Fruit fly (Drosophila melanogaster) whole organism, embryonic: ENCODE results near the gene CheA75a.

Experiments used
- B-H1 ChIP-seq: fragments of 200-800 bp; sonication (Bioruptor generic); IDR thresholded peaks from 3 replicates; pipeline ENCODE4 v1.3.6; 2022; ENCODE audit warnings: missing biosample characterization, missing genetic modification characterization
- CG10543 ChIP-seq: fragments of 200-800 bp; sonication (Bioruptor generic); optimal IDR thresholded peaks from 3 replicates; lab custom pipeline; 2017; ENCODE audit warnings: missing biosample characterization, mild to moderate bottlenecking, missing genetic modification characterization, moderate library complexity
- CG11560 ChIP-seq: fragments of 200-800 bp; sonication (Bioruptor generic); IDR thresholded peaks from 3 replicates; pipeline ENCODE4 v1.3.6; 2022; ENCODE audit warnings: missing biosample characterization, missing genetic modification characterization
- CG12155 ChIP-seq: fragments of 200-800 bp; sonication (Bioruptor generic); optimal IDR thresholded peaks from 3 replicates; lab custom pipeline; 2016; ENCODE audit warnings: missing biosample characterization, missing genetic modification characterization
- CG12219 ChIP-seq: fragments of 200-800 bp; sonication (Bioruptor generic); optimal IDR thresholded peaks from 3 replicates; lab custom pipeline; 2018; ENCODE audit warnings: missing biosample characterization, mild to moderate bottlenecking, missing genetic modification characterization
- CG12236 ChIP-seq: fragments of 200-800 bp; sonication (Bioruptor generic); optimal IDR thresholded peaks from 2 replicates; lab custom pipeline; 2016; ENCODE audit warnings: missing biosample characterization, missing genetic modification characterization
- CG12391 ChIP-seq: fragments of 200-800 bp; sonication (Bioruptor generic); optimal IDR thresholded peaks from 3 replicates; lab custom pipeline; 2018; ENCODE audit warnings: missing biosample characterization, mild to moderate bottlenecking, missing genetic modification characterization, moderate library complexity
- CG12659 ChIP-seq: fragments of 200-800 bp; sonication (Bioruptor generic); optimal IDR thresholded peaks from 3 replicates; lab custom pipeline; 2017; ENCODE audit warnings: mild to moderate bottlenecking, missing biosample characterization, missing genetic modification reagents, missing genetic modification characterization
- CG14441 ChIP-seq: fragments of 200-800 bp; sonication (Bioruptor generic); IDR thresholded peaks from 2 replicates; pipeline ENCODE4 v1.3.6; 2022; ENCODE audit warnings: missing biosample characterization, missing genetic modification characterization
- CG15269 ChIP-seq: fragments of 200-800 bp; sonication (Bioruptor generic); optimal IDR thresholded peaks from 2 replicates; lab custom pipeline; 2018; ENCODE audit warnings: missing biosample characterization, mild to moderate bottlenecking, missing genetic modification characterization, moderate library complexity
- CG1603 ChIP-seq: fragments of 200-800 bp; sonication (Bioruptor generic); optimal IDR thresholded peaks from 2 replicates; lab custom pipeline; 2019; ENCODE audit warnings: missing biosample characterization, mild to moderate bottlenecking, missing genetic modification characterization, moderate library complexity
- CG16815 ChIP-seq: fragments of 200-800 bp; sonication (Bioruptor generic); optimal IDR thresholded peaks from 3 replicates; lab custom pipeline; 2017; ENCODE audit warnings: missing biosample characterization, mild to moderate bottlenecking, missing genetic modification characterization
- CG2875 ChIP-seq: fragments of 200-800 bp; sonication (Bioruptor generic); optimal IDR thresholded peaks from 2 replicates; lab custom pipeline; 2017; ENCODE audit warnings: missing biosample characterization, mild to moderate bottlenecking, missing genetic modification characterization, missing genetic modification reagents
- CG31224 ChIP-seq: fragments of 200-800 bp; sonication (Bioruptor generic); IDR thresholded peaks from 2 replicates; pipeline ENCODE4 v1.3.6; 2022; ENCODE audit warnings: missing biosample characterization, missing genetic modification characterization
- CG34224 ChIP-seq: fragments of 200-800 bp; sonication (Bioruptor generic); IDR thresholded peaks from 3 replicates; pipeline ENCODE4 v1.3.6; 2022; ENCODE audit warnings: missing biosample characterization, missing genetic modification characterization; ENCODE audit not compliant: partially characterized antibody
- CG3847 ChIP-seq: fragments of 200-800 bp; sonication (Bioruptor generic); IDR thresholded peaks from 2 replicates; pipeline ENCODE4 v1.3.6; 2022; ENCODE audit warnings: missing biosample characterization, missing genetic modification characterization
- CG3995 ChIP-seq: fragments of 200-800 bp; sonication (Bioruptor generic); optimal IDR thresholded peaks from 3 replicates; lab custom pipeline; 2016; ENCODE audit warnings: missing biosample characterization, missing genetic modification characterization
- CG4404 ChIP-seq: fragments of 200-800 bp; sonication (Bioruptor generic); IDR thresholded peaks from 2 replicates; pipeline ENCODE4 v1.3.6; 2022; ENCODE audit warnings: missing biosample characterization, missing genetic modification characterization
- CG4730 ChIP-seq: fragments of 200-800 bp; sonication (Bioruptor generic); IDR thresholded peaks from 2 replicates; pipeline ENCODE4 v1.3.6; 2022; ENCODE audit warnings: missing biosample characterization, missing genetic modification characterization
- CG5245 ChIP-seq: fragments of 200-800 bp; sonication (Bioruptor generic); optimal IDR thresholded peaks from 3 replicates; lab custom pipeline; 2016; ENCODE audit warnings: missing biosample characterization, missing genetic modification characterization
- CG5953 ChIP-seq: fragments of 200-800 bp; sonication (Bioruptor generic); IDR thresholded peaks from 2 replicates; pipeline ENCODE4 v1.3.6; 2022; ENCODE audit warnings: missing biosample characterization, missing genetic modification characterization
- CG6272 ChIP-seq: fragments of 200-800 bp; sonication (Bioruptor generic); IDR thresholded peaks from 2 replicates; pipeline ENCODE4 v1.3.6; 2022; ENCODE audit warnings: missing biosample characterization, missing genetic modification characterization
- Dip2 ChIP-seq: fragments of 200-800 bp; sonication (Bioruptor generic); IDR thresholded peaks from 2 replicates; pipeline ENCODE4 v1.3.6; 2022; ENCODE audit warnings: missing biosample characterization, missing genetic modification characterization
- Dp ChIP-seq: fragments of 200-800 bp; sonication (Bioruptor generic); optimal IDR thresholded peaks from 2 replicates; lab custom pipeline; 2018; ENCODE audit warnings: missing biosample characterization, mild to moderate bottlenecking, missing genetic modification characterization, moderate library complexity
- Hr3 ChIP-seq: fragments of 200-800 bp; sonication (Bioruptor generic); optimal IDR thresholded peaks from 3 replicates; lab custom pipeline; 2016; ENCODE audit warnings: missing biosample characterization, missing genetic modification characterization
- Jarid2 ChIP-seq: fragments of 200-800 bp; sonication (Bioruptor generic); optimal IDR thresholded peaks from 3 replicates; lab custom pipeline; 2017; ENCODE audit warnings: mild to moderate bottlenecking, missing biosample characterization, missing genetic modification reagents, missing genetic modification characterization
- Mes4 ChIP-seq: fragments of 200-800 bp; sonication (Bioruptor generic); optimal IDR thresholded peaks from 2 replicates; lab custom pipeline; 2016; ENCODE audit warnings: missing biosample characterization, missing genetic modification characterization
- Nf-YA ChIP-seq: fragments of 200-800 bp; sonication (Bioruptor generic); IDR thresholded peaks from 2 replicates; pipeline ENCODE4 v1.3.6; 2022; ENCODE audit warnings: missing biosample characterization, missing genetic modification characterization
- NfI ChIP-seq: fragments of 200-800 bp; sonication (Bioruptor generic); optimal IDR thresholded peaks from 3 replicates; lab custom pipeline; 2018; ENCODE audit warnings: missing biosample characterization, mild to moderate bottlenecking, missing genetic modification characterization, moderate library complexity
- Ptx1 ChIP-seq: fragments of 200-800 bp; sonication (Bioruptor generic); IDR thresholded peaks from 2 replicates; pipeline ENCODE4 v1.3.6; 2022; ENCODE audit warnings: missing biosample characterization, missing genetic modification characterization
- Ssrp ChIP-seq: fragments of 200-800 bp; sonication (Bioruptor generic); optimal IDR thresholded peaks from 2 replicates; lab custom pipeline; 2018; ENCODE audit warnings: missing biosample characterization, mild to moderate bottlenecking, missing genetic modification characterization, moderate library complexity
- TFAM ChIP-seq: fragments of 200-800 bp; sonication (Bioruptor generic); optimal IDR thresholded peaks from 2 replicates; lab custom pipeline; 2017; ENCODE audit warnings: missing biosample characterization, missing genetic modification characterization, inconsistent platforms
- Usf ChIP-seq: fragments of 200-800 bp; sonication (Bioruptor generic); optimal IDR thresholded peaks from 2 replicates; lab custom pipeline; 2017; ENCODE audit warnings: missing genotype, missing biosample characterization, missing genetic modification characterization
- ash1 ChIP-seq: fragments of 200-800 bp; sonication (Bioruptor generic); optimal IDR thresholded peaks from 2 replicates; lab custom pipeline; 2018; ENCODE audit warnings: missing biosample characterization, mild to moderate bottlenecking, missing genetic modification characterization
- chif ChIP-seq, 2 experiments: fragments of 200-800 bp; sonication (Bioruptor generic); optimal IDR thresholded peaks; 3 replicates each; lab custom pipeline; 2016; ENCODE audit warnings: missing biosample characterization in 2 of 2, missing genetic modification characterization in 2 of 2
- dm ChIP-seq: fragments of 200-800 bp; sonication (Bioruptor generic); optimal IDR thresholded peaks from 3 replicates; lab custom pipeline; 2016; ENCODE audit warnings: missing biosample characterization, missing genetic modification characterization
- esg ChIP-seq: fragments of 200-800 bp; sonication (Bioruptor generic); conservative IDR thresholded peaks from 2 replicates; pipeline ENCODE4 v1.3.6; 2022; ENCODE audit warnings: missing biosample characterization, missing genetic modification characterization
- fd102C ChIP-seq: fragments of 200-800 bp; sonication (Bioruptor generic); optimal IDR thresholded peaks from 2 replicates; lab custom pipeline; 2018; ENCODE audit warnings: missing biosample characterization, mild to moderate bottlenecking, missing genetic modification characterization, moderate library complexity
- jumu ChIP-seq: fragments of 200-800 bp; sonication (Bioruptor generic); optimal IDR thresholded peaks from 3 replicates; lab custom pipeline; 2016; ENCODE audit warnings: missing biosample characterization, missing genetic modification characterization
- mirr ChIP-seq: fragments of 200-800 bp; sonication (Bioruptor generic); optimal IDR thresholded peaks from 3 replicates; lab custom pipeline; 2018; ENCODE audit warnings: missing biosample characterization, mild to moderate bottlenecking, missing genetic modification characterization
- mld ChIP-seq: fragments of 200-800 bp; sonication (Bioruptor generic); IDR thresholded peaks from 3 replicates; pipeline ENCODE4 v1.3.6; 2022; ENCODE audit warnings: missing biosample characterization, missing genetic modification characterization; ENCODE audit not compliant: partially characterized antibody
- nmo ChIP-seq: fragments of 200-800 bp; sonication (Bioruptor generic); optimal IDR thresholded peaks from 2 replicates; lab custom pipeline; 2018; ENCODE audit warnings: missing biosample characterization, mild to moderate bottlenecking, missing genetic modification characterization, moderate library complexity
- pb ChIP-seq: fragments of 200-800 bp; sonication (Bioruptor generic); optimal IDR thresholded peaks from 3 replicates; lab custom pipeline; 2016; ENCODE audit warnings: missing biosample characterization, missing genetic modification characterization
- ranshi ChIP-seq: fragments of 200-800 bp; sonication (Bioruptor generic); IDR thresholded peaks from 2 replicates; pipeline ENCODE4 v1.3.6; 2022; ENCODE audit warnings: missing biosample characterization, missing genetic modification characterization
- run ChIP-seq: fragments of 200-800 bp; sonication (Bioruptor generic); optimal IDR thresholded peaks from 3 replicates; lab custom pipeline; 2018; ENCODE audit warnings: missing biosample characterization, mild to moderate bottlenecking, missing genetic modification characterization
- sens ChIP-seq: fragments of 200-800 bp; sonication (Bioruptor generic); peaks from one replicate; lab custom pipeline; 2016; ENCODE audit warnings: missing biosample characterization, missing genetic modification characterization
- sens-2 ChIP-seq: fragments of 200-800 bp; sonication (Bioruptor generic); IDR thresholded peaks from 2 replicates; pipeline ENCODE4 v1.3.6; 2022; ENCODE audit warnings: missing biosample characterization, missing genetic modification characterization
- seq ChIP-seq: fragments of 200-800 bp; sonication (Bioruptor generic); IDR thresholded peaks from 2 replicates; pipeline ENCODE4 v1.3.6; 2022; ENCODE audit warnings: missing biosample characterization, missing genetic modification characterization
- stc ChIP-seq: fragments of 200-800 bp; sonication (Bioruptor generic); IDR thresholded peaks from 2 replicates; pipeline ENCODE4 v1.3.6; 2022; ENCODE audit warnings: missing biosample characterization, missing genetic modification characterization
- vfl ChIP-seq: fragments of 200-800 bp; sonication (Bioruptor generic); optimal IDR thresholded peaks from 2 replicates; lab custom pipeline; 2016; ENCODE audit warnings: missing biosample characterization, missing genetic modification characterization
- zen2 ChIP-seq: fragments of 200-800 bp; sonication (Bioruptor generic); IDR thresholded peaks from 3 replicates; pipeline ENCODE4 v1.3.6; 2022; ENCODE audit warnings: missing biosample characterization, missing genetic modification characterization; ENCODE audit not compliant: partially characterized antibody

The CheA75a gene

dm6 chr3L:18250652-18251051 lies 1.2 kb upstream of the CheA75a start (continued):
- TF ChIP-seq jumu (GFP tag; lab: Kevin White, UChicago) (no peak), CG16815 (GFP tag; lab: Kevin White, UChicago) (peak; percentile 70), chif (GFP tag; optimal IDR thresholded peaks at IDR 0.05; lab: Kevin White, UChicago) (peak in 1 of 2 experiments; percentile 11), CG31224 (GFP tag; lab: Robert Waterston, UW) (no peak), sens (GFP tag; lab: Kevin White, UChicago) (peak; percentile 88), CG12391 (tag; lab: Kevin White, UChicago) (peak; percentile 78), Hr3 (peak; percentile 45), Usf (GFP tag; lab: Kevin White, UChicago) (peak; percentile 25), B-H1 (peak; percentile 24; the same call in 1 of the 3 replicates), CG1603 (peak; percentile 54), mirr (GFP tag; lab: Kevin White, UChicago) (no peak), run (tag; lab: Kevin White, UChicago) (no peak), mld (GFP tag; lab: Robert Waterston, UW) (no peak), Dip2 (GFP tag; lab: Robert Waterston, UW) (no peak), CG15269 (tag; lab: Kevin White, UChicago) (peak; percentile 19), CG12155 (peak; percentile 5), CG12219 (peak; percentile 33), CG14441 (GFP tag; lab: Robert Waterston, UW) (no peak), ranshi (GFP tag; lab: Robert Waterston, UW) (0 out of 2 replicates have a peak, but pooled peaks have one; percentile 68), CG11560 (peak; percentile 16; the same call in 1 of the 3 replicates), Nf-YA (GFP tag; lab: Robert Waterston, UW) (no peak), fd102C (no peak), Mes4 (no peak), Ptx1 (GFP tag; lab: Robert Waterston, UW) (peak; percentile 73), stc (GFP tag; lab: Robert Waterston, UW) (peak; percentile 66; the same call in 1 of the 2 replicates), CG3847 (GFP tag; lab: Robert Waterston, UW) (0 out of 2 replicates have a peak, but pooled peaks have one; percentile 36), pb (GFP tag; lab: Kevin White, UChicago) (no peak), Ssrp (peak; percentile 80), vfl (GFP tag; lab: Kevin White, UChicago) (no peak), sens-2 (GFP tag; lab: Robert Waterston, UW) (0 out of 2 replicates have a peak, but pooled peaks have one; percentile 29), dm (no peak), CG5245 (GFP tag; lab: Kevin White, UChicago) (no peak), CG5953 (GFP tag; lab: Robert Waterston, UW) (peak; percentile 50; the same call in 1 of the 2 replicates), CG34224 (no peak), NfI (peak; percentile 28), CG2875 (peak; percentile 22), Dp (GFP tag; lab: Kevin White, UChicago) (no peak), ash1 (no peak), zen2 (GFP tag; lab: Robert Waterston, UW) (no peak), nmo (peak; percentile 83), CG12236 (no peak), CG3995 (GFP tag; lab: Kevin White, UChicago) (no peak), CG10543 (GFP tag; lab: Kevin White, UChicago) (no peak), CG12659 (GFP tag; lab: Kevin White, UChicago) (peak; percentile 10), seq (GFP tag; lab: Robert Waterston, UW) (no peak), CG4404 (peak; percentile 78), CG6272 (no peak), esg (GFP tag; lab: Robert Waterston, UW) (0 out of 2 replicates have a peak, but pooled peaks have one; percentile 23), CG4730 (GFP tag; lab: Robert Waterston, UW) (peak; percentile 48), Jarid2 (GFP tag; lab: Kevin White, UChicago) (no peak), TFAM (GFP tag; lab: Kevin White, UChicago) (no peak)
